Worm (Caenorhabditis elegans): ENCODE data around the gene Y45G5AM.4.

The Y45G5AM.4 gene

DNA sequence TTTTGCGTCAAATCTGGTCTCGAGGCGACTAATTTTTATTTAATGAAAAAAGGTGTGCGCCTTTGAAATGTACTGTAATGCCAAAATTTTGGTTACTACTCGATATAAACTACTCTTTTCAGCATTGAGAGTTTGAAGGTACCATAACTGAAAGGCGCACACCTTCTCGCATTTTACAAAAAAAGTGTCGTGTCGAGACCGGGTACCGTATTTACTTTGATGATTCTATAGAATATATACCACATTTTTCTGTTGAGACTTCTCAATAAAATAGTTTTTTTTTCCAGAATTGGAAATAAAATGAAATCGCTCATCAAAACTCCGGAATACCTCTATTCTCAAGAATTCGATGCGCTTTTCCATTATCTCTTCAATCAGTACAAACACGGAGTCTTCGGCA lies at the start of gene Y45G5AM.4:
Gene Y45G5AM.4 (plus strand): TSS at position 301 of the 400 bp plus-strand sequence.
- TF ChIP-seq cog-1 (tag; optimal IDR thresholded peaks at IDR 0.05): no peak
- TF ChIP-seq ref-1 (GFP tag; conservative IDR thresholded peaks at IDR 0.05): no peak
- no peak for TF ChIP-seq flt-1 (GFP tag; IDR thresholded peaks at IDR 0.05)
- no peak for TF ChIP-seq klf-2 (GFP tag; conservative IDR thresholded peaks at IDR 0.05)
- TF ChIP-seq T22C8.4 (GFP tag; IDR thresholded peaks at IDR 0.05): no peak
- no peak for TF ChIP-seq med-1 (GFP tag; optimal IDR thresholded peaks at IDR 0.05; ENCODE audit: insufficient read depth)
- TF ChIP-seq ztf-23 (GFP tag; IDR thresholded peaks at IDR 0.05): no peak
- TF ChIP-seq tab-1 (GFP tag; IDR thresholded peaks at IDR 0.05): no peak
- TF ChIP-seq ztf-29 (GFP tag; IDR thresholded peaks at IDR 0.05): no peak

DNA sequence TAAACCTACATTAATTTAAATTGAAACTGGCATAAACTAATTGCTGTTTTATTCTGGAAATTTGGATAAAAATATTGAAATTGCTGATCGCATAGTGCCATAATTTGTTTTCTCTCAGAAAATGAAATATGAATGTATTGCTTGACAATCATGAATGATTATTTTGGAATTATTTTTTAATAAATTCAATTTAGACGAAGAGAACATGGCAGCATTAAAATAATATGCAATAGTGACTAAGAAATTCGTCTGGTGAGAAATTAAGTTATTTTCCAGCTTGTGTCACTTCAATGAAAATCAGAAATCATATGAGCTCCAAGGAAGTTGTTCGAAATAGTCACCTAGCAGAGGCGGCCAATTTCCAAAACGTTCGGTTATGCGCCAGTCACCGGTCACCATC lies 48.4 kb upstream of the Y45G5AM.4 start, which contains the start of gene srw-133:
Gene srw-133 (minus strand): TSS at position 101 of the 400 bp plus-strand sequence.
- no peak for TF ChIP-seq T22C8.4 (GFP tag; IDR thresholded peaks at IDR 0.05)
- TF ChIP-seq ztf-23 (GFP tag; IDR thresholded peaks at IDR 0.05): no peak
- TF ChIP-seq ref-1 (GFP tag; conservative IDR thresholded peaks at IDR 0.05): no peak
- TF ChIP-seq klf-2 (GFP tag; conservative IDR thresholded peaks at IDR 0.05): no peak
- no peak for TF ChIP-seq ztf-29 (GFP tag; IDR thresholded peaks at IDR 0.05)
- TF ChIP-seq med-1 (GFP tag; optimal IDR thresholded peaks at IDR 0.05; ENCODE audit: insufficient read depth): no peak

DNA sequence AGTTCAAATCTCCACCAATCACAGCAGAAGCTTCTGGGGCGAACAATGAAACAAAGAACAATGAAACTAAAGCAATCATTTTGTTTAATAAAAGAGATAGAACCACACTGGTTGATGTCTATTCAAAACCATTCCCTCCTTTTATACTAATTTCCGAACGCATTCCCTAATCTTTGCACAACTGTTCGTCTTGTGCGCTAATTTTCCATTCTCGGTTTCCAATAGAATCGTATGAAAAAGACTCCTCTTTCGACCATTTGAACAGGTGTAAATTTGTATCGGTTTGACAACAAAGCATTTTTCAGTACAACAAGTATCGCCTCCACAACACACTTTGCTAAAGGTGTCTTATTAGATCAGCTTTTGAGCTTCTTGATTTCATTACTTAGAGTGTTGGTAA lies 47.0 kb upstream of the Y45G5AM.4 start, which contains the start of gene T05B4.8:
Gene T05B4.8 (minus strand): TSS at position 101 of the 400 bp plus-strand sequence.
- no peak for TF ChIP-seq ref-1 (GFP tag; conservative IDR thresholded peaks at IDR 0.05)
- no peak for TF ChIP-seq flt-1 (GFP tag; IDR thresholded peaks at IDR 0.05)
- TF ChIP-seq cog-1 (tag; optimal IDR thresholded peaks at IDR 0.05): no peak
- no peak for TF ChIP-seq med-1 (GFP tag; optimal IDR thresholded peaks at IDR 0.05; ENCODE audit: insufficient read depth)
- no peak for TF ChIP-seq ztf-29 (GFP tag; IDR thresholded peaks at IDR 0.05)
- no peak for TF ChIP-seq T22C8.4 (GFP tag; IDR thresholded peaks at IDR 0.05)
- TF ChIP-seq ztf-23 (GFP tag; IDR thresholded peaks at IDR 0.05): no peak
- TF ChIP-seq klf-2 (GFP tag; conservative IDR thresholded peaks at IDR 0.05): no peak
- no peak for TF ChIP-seq tab-1 (GFP tag; IDR thresholded peaks at IDR 0.05)

DNA sequence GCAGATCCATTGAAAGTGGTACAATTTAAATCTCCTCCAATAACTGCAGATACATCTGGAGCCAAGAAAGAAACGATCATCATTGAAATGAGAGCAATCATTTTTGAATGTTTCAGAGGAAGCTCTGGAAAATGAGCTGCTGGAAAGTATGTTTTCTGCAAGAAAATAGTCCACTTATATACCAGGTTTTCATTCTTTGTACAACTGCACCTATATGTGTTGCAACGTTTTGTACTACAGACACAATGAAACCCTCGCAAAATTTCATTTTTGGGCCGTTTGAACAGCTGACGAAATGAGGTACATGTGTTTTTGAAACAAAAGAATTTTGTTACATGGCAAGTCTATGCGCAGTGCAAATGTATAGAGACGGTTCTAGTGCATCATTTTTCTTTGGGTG lies 44.7 kb upstream of the Y45G5AM.4 start, which contains the start of gene T05B4.9:
Gene T05B4.9 (minus strand): TSS at position 101 of the 400 bp plus-strand sequence.
- TF ChIP-seq flt-1 (GFP tag; IDR thresholded peaks at IDR 0.05) (no peak), T22C8.4 (GFP tag; IDR thresholded peaks at IDR 0.05) (no peak), ztf-23 (GFP tag; IDR thresholded peaks at IDR 0.05) (no peak), cog-1 (tag; optimal IDR thresholded peaks at IDR 0.05) (no peak), tab-1 (GFP tag; IDR thresholded peaks at IDR 0.05) (no peak), ref-1 (GFP tag; conservative IDR thresholded peaks at IDR 0.05) (no peak)

DNA sequence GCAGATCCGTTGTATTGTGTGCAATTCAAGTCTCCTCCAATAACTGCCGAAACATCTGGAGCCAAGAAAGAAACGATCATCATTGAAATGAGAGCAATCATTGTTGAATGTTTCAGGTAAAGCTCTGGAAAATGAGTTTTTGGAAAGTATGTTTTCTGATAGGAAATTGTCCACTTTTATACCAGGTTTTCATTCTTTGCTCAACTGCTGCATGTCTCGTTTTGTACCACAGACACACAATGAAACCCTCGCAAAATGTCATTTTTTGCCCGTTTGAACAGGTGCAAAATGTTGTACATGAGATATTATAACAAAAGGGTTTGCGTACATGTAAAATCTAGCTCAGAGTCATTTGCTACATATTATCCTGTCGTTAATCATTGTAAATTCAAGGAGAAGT lies 42.4 kb upstream of the Y45G5AM.4 start, which contains the start of gene T05B4.10:
Gene T05B4.10 (minus strand): TSS at position 101 of the 400 bp plus-strand sequence.
- no peak for TF ChIP-seq klf-2 (GFP tag; conservative IDR thresholded peaks at IDR 0.05)
- TF ChIP-seq flt-1 (GFP tag; IDR thresholded peaks at IDR 0.05): no peak

DNA sequence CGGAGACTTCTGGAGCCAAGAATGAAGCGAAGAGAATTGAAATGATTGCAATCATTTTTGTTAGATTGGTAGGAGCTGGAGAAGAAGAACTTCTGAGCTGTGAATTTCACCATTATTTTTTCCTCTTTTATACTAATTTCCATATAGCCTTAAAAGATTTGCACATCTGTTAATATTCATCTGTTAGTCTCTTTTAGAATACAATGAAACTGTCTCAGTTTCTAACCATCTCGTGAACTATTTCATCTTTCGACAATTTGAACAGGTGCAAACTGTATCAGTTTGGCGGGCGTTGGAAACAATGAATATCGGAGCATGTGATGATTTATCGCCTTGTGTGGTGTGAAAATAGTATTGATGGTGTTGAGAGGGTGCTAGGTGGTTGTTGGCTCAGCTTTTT lies 40.6 kb upstream of the Y45G5AM.4 start, which contains the start of gene phat-5:
Gene phat-5 (minus strand): TSS at position 101 of the 400 bp plus-strand sequence.
- TF ChIP-seq med-1 (GFP tag; optimal IDR thresholded peaks at IDR 0.05; ENCODE audit: insufficient read depth): no peak
- TF ChIP-seq T22C8.4 (GFP tag; IDR thresholded peaks at IDR 0.05): no peak
- TF ChIP-seq ztf-29 (GFP tag; IDR thresholded peaks at IDR 0.05): no peak
- TF ChIP-seq klf-2 (GFP tag; conservative IDR thresholded peaks at IDR 0.05): no peak
- no peak for TF ChIP-seq flt-1 (GFP tag; IDR thresholded peaks at IDR 0.05)
- no peak for TF ChIP-seq tab-1 (GFP tag; IDR thresholded peaks at IDR 0.05)
- TF ChIP-seq ztf-23 (GFP tag; IDR thresholded peaks at IDR 0.05): no peak
- TF ChIP-seq cog-1 (tag; optimal IDR thresholded peaks at IDR 0.05): no peak
- TF ChIP-seq ref-1 (GFP tag; conservative IDR thresholded peaks at IDR 0.05): no peak

DNA sequence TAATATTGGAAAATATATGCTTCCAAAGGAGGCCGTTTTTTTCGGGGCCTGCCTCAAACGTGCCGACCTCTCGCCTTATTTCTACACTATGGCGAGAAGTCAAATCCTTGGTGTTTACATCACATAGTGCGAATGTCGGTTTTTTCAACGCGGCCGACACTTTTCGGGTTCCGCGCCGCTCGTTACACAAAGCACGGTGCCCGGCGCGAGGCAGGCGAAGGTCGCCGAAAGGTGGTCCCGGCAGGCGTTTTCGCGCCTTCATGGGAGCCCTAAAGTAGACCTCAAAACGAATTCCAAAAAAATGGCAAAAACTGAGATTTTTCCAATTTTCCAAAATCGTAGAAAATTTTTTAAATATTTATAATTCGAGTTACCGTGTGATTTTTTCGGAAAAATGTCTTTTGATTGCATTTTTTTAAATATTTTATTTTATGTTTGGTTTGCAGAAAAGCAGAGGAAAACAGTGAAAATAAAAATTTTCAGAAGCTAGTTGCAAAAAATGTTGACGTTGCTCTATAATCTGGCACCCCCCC lies 37.4 kb upstream of the Y45G5AM.4 start, which contains the start of gene T05B4.12:
Gene T05B4.12 (minus strand): TSS at position 483 of the 533 bp plus-strand sequence.
- no peak for TF ChIP-seq T22C8.4 (GFP tag; IDR thresholded peaks at IDR 0.05)
- no peak for TF ChIP-seq med-1 (GFP tag; optimal IDR thresholded peaks at IDR 0.05; ENCODE audit: insufficient read depth)
- no peak for TF ChIP-seq ztf-29 (GFP tag; IDR thresholded peaks at IDR 0.05)
- no peak for TF ChIP-seq flt-1 (GFP tag; IDR thresholded peaks at IDR 0.05)
- TF ChIP-seq cog-1 (tag; optimal IDR thresholded peaks at IDR 0.05): no peak
- TF ChIP-seq ref-1 (GFP tag; conservative IDR thresholded peaks at IDR 0.05): no peak
- TF ChIP-seq ztf-23 (GFP tag; IDR thresholded peaks at IDR 0.05): no peak
- no peak for TF ChIP-seq klf-2 (GFP tag; conservative IDR thresholded peaks at IDR 0.05)
- TF ChIP-seq tab-1 (GFP tag; IDR thresholded peaks at IDR 0.05): no peak

DNA sequence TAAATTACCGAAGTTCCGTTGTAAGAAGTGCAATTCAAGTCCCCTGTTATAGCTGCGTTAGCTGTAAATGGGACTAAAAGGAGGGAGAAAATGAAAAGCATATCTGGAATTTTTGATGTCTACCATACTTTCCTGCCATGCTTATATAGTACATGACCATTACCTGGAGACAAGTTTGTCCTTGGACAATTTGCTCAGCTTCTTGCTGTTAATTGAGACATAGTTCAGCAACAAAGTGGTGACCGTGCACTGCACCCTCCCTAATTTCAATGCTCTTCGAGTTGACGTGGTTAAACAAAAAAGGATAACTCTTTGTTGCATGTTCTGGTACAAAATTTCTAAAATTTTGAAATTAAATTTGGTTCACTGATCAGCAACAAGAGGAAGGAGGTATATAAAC lies 35.6 kb upstream of the Y45G5AM.4 start, which contains the start of gene T05B4.13:
Gene T05B4.13 (minus strand): TSS at position 101 of the 400 bp plus-strand sequence.
- no peak for TF ChIP-seq ztf-29 (GFP tag; IDR thresholded peaks at IDR 0.05)
- TF ChIP-seq T22C8.4 (GFP tag; IDR thresholded peaks at IDR 0.05): no peak
- TF ChIP-seq ref-1 (GFP tag; conservative IDR thresholded peaks at IDR 0.05): no peak
- no peak for TF ChIP-seq tab-1 (GFP tag; IDR thresholded peaks at IDR 0.05)
- no peak for TF ChIP-seq cog-1 (tag; optimal IDR thresholded peaks at IDR 0.05)
- no peak for TF ChIP-seq flt-1 (GFP tag; IDR thresholded peaks at IDR 0.05)
- no peak for TF ChIP-seq klf-2 (GFP tag; conservative IDR thresholded peaks at IDR 0.05)
- no peak for TF ChIP-seq med-1 (GFP tag; optimal IDR thresholded peaks at IDR 0.05; ENCODE audit: insufficient read depth)
- TF ChIP-seq ztf-23 (GFP tag; IDR thresholded peaks at IDR 0.05): no peak

DNA sequence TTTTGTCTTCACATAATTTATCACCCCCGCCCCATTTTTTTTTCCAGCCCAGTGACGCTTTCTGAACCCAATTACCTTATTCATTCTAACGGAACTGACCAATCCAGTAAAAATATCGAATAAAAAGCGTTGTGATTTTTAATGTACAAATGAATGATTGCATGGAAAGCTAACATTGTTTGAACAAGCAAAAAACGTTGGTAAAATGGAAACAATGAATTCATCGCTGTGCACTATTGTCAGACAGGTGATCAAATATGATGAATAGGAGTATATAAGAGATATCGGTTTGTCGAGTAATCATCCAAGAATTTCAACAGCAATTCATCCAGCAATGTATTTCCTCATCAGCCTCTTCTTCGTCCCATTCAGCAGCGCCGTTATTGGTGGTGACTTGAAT lies 33.4 kb upstream of the Y45G5AM.4 start, which contains the start of gene phat-4:
Gene phat-4 (plus strand): TSS at position 301 of the 400 bp plus-strand sequence.
- no peak for TF ChIP-seq ztf-23 (GFP tag; IDR thresholded peaks at IDR 0.05)
- TF ChIP-seq cog-1 (tag; optimal IDR thresholded peaks at IDR 0.05): no peak
- no peak for TF ChIP-seq flt-1 (GFP tag; IDR thresholded peaks at IDR 0.05)
- no peak for TF ChIP-seq T22C8.4 (GFP tag; IDR thresholded peaks at IDR 0.05)
- TF ChIP-seq ref-1 (GFP tag; conservative IDR thresholded peaks at IDR 0.05): no peak
- TF ChIP-seq tab-1 (GFP tag; IDR thresholded peaks at IDR 0.05): no peak
- TF ChIP-seq med-1 (GFP tag; optimal IDR thresholded peaks at IDR 0.05; ENCODE audit: insufficient read depth): no peak
- no peak for TF ChIP-seq ztf-29 (GFP tag; IDR thresholded peaks at IDR 0.05)
- TF ChIP-seq klf-2 (GFP tag; conservative IDR thresholded peaks at IDR 0.05): no peak

Data from whole organism, midembryonic.